Fruit fly (Drosophila melanogaster) whole organism, embryonic: ENCODE results near the gene CG17154.

Source experiments
- Bgb ChIP-seq: fragments of 200-800 bp; sonication (Bioruptor generic); IDR thresholded peaks from 2 replicates; pipeline ENCODE4 v1.3.6; 2022; ENCODE audit warnings: missing biosample characterization, missing genetic modification characterization; ENCODE audit not compliant: partially characterized antibody
- CG10274 ChIP-seq: fragments of 200-800 bp; sonication (Bioruptor generic); optimal IDR thresholded peaks from 3 replicates; lab custom pipeline; 2017; ENCODE audit warnings: missing biosample characterization, mild to moderate bottlenecking, missing genetic modification characterization
- CG10543 ChIP-seq: fragments of 200-800 bp; sonication (Bioruptor generic); optimal IDR thresholded peaks from 3 replicates; lab custom pipeline; 2017; ENCODE audit warnings: missing biosample characterization, mild to moderate bottlenecking, missing genetic modification characterization, moderate library complexity
- CG12071 ChIP-seq: fragments of 200-800 bp; sonication (Bioruptor generic); optimal IDR thresholded peaks from 3 replicates; lab custom pipeline; 2018; ENCODE audit warnings: missing biosample characterization, mild to moderate bottlenecking, missing genetic modification characterization
- CG12104 ChIP-seq: fragments of 200-800 bp; sonication (Bioruptor generic); optimal IDR thresholded peaks from 3 replicates; lab custom pipeline; 2016; ENCODE audit warnings: missing biosample characterization, missing genetic modification characterization
- CG12391 ChIP-seq: fragments of 200-800 bp; sonication (Bioruptor generic); optimal IDR thresholded peaks from 3 replicates; lab custom pipeline; 2018; ENCODE audit warnings: missing biosample characterization, mild to moderate bottlenecking, missing genetic modification characterization, moderate library complexity
- CG13287 ChIP-seq: fragments of 200-800 bp; sonication (Bioruptor generic); IDR thresholded peaks from 2 replicates; pipeline ENCODE4 v1.3.6; 2022; ENCODE audit warnings: missing biosample characterization, missing genetic modification characterization; ENCODE audit not compliant: partially characterized antibody
- CG15269 ChIP-seq: fragments of 200-800 bp; sonication (Bioruptor generic); optimal IDR thresholded peaks from 2 replicates; lab custom pipeline; 2018; ENCODE audit warnings: missing biosample characterization, mild to moderate bottlenecking, missing genetic modification characterization, moderate library complexity
- CG15479 ChIP-seq: fragments of 200-800 bp; sonication (Bioruptor generic); optimal IDR thresholded peaks from 3 replicates; lab custom pipeline; 2019; ENCODE audit warnings: missing biosample characterization, mild to moderate bottlenecking, missing genetic modification characterization, moderate library complexity
- CG15514 ChIP-seq: fragments of 200-800 bp; sonication (Bioruptor generic); optimal IDR thresholded peaks from 3 replicates; lab custom pipeline; 2017; ENCODE audit warnings: missing biosample characterization, missing genetic modification characterization, mild to moderate bottlenecking, moderate library complexity, missing genetic modification reagents
- CG17328 ChIP-seq: fragments of 200-800 bp; sonication (Bioruptor generic); IDR thresholded peaks from 2 replicates; pipeline ENCODE4 v1.3.6; 2022; ENCODE audit warnings: missing biosample characterization, missing genetic modification characterization
- CG18476 ChIP-seq: fragments of 200-800 bp; sonication (Bioruptor generic); optimal IDR thresholded peaks from 2 replicates; lab custom pipeline; 2016; ENCODE audit warnings: missing biosample characterization, mild to moderate bottlenecking, missing genetic modification characterization
- CG30403 ChIP-seq: fragments of 200-800 bp; sonication (Bioruptor generic); optimal IDR thresholded peaks from 3 replicates; lab custom pipeline; 2016; ENCODE audit warnings: missing biosample characterization, missing genetic modification characterization
- CG31224 ChIP-seq: fragments of 200-800 bp; sonication (Bioruptor generic); IDR thresholded peaks from 2 replicates; pipeline ENCODE4 v1.3.6; 2022; ENCODE audit warnings: missing biosample characterization, missing genetic modification characterization
- CG32767 ChIP-seq: fragments of 200-800 bp; sonication (Bioruptor generic); IDR thresholded peaks from 2 replicates; pipeline ENCODE4 v1.3.6; 2022; ENCODE audit warnings: missing biosample characterization, missing genetic modification characterization
- CG34224 ChIP-seq: fragments of 200-800 bp; sonication (Bioruptor generic); IDR thresholded peaks from 3 replicates; pipeline ENCODE4 v1.3.6; 2022; ENCODE audit warnings: missing biosample characterization, missing genetic modification characterization; ENCODE audit not compliant: partially characterized antibody
- CG3838 ChIP-seq: fragments of 200-800 bp; sonication (Bioruptor generic); optimal IDR thresholded peaks from 3 replicates; lab custom pipeline; 2016; ENCODE audit warnings: missing biosample characterization, missing genetic modification characterization
- CG6254 ChIP-seq: fragments of 200-800 bp; sonication (Bioruptor generic); optimal IDR thresholded peaks from 3 replicates; lab custom pipeline; 2017; ENCODE audit warnings: mild to moderate bottlenecking, missing biosample characterization, missing genetic modification reagents, missing genetic modification characterization
- CG7357 ChIP-seq: fragments of 200-800 bp; sonication (Bioruptor generic); IDR thresholded peaks from 3 replicates; pipeline ENCODE4 v1.3.6; 2022; ENCODE audit warnings: missing biosample characterization, missing genetic modification characterization
- CG8089 ChIP-seq: fragments of 200-800 bp; sonication (Bioruptor generic); optimal IDR thresholded peaks from 3 replicates; lab custom pipeline; 2016; ENCODE audit warnings: missing biosample characterization, missing genetic modification characterization
- CG9817 ChIP-seq: fragments of 200-800 bp; sonication (Bioruptor generic); optimal IDR thresholded peaks from 2 replicates; lab custom pipeline; 2018; ENCODE audit warnings: missing biosample characterization, mild to moderate bottlenecking, missing genetic modification characterization, moderate library complexity
- Camta ChIP-seq: fragments of 200-800 bp; sonication (Bioruptor generic); optimal IDR thresholded peaks from 2 replicates; lab custom pipeline; 2016; ENCODE audit warnings: missing biosample characterization, missing genetic modification characterization
- D ChIP-seq, 2 experiments: fragments of 200-800 bp in 1 of 2; fragments of >200 bp in 1 of 2; sonication (Bioruptor generic) in 1 of 2; optimal IDR thresholded peaks; 2 replicates in 1 of 2; 3 replicates in 1 of 2; lab custom pipeline; 2017; ENCODE audit warnings: mild to moderate bottlenecking in 1 of 2, missing biosample characterization in 1 of 2, missing genetic modification characterization in 1 of 2, missing genetic modification reagents in 1 of 2
- Dll ChIP-seq: fragments of 200-800 bp; sonication (Bioruptor generic); IDR thresholded peaks from 4 replicates; pipeline ENCODE4 v1.3.6; 2022; ENCODE audit warnings: missing biosample characterization, missing genetic modification characterization; ENCODE audit not compliant: partially characterized antibody
- E2f1 ChIP-seq: fragments of 200-800 bp; sonication (Bioruptor generic); IDR thresholded peaks from 2 replicates; pipeline ENCODE4 v1.3.6; 2022; ENCODE audit warnings: missing biosample characterization, missing genetic modification characterization
- HLH3B ChIP-seq: fragments of 200-800 bp; sonication (Bioruptor generic); IDR thresholded peaks from 2 replicates; pipeline ENCODE4 v1.3.6; 2022; ENCODE audit warnings: missing biosample characterization, missing genetic modification characterization
- Hr3 ChIP-seq: fragments of 200-800 bp; sonication (Bioruptor generic); optimal IDR thresholded peaks from 3 replicates; lab custom pipeline; 2016; ENCODE audit warnings: missing biosample characterization, missing genetic modification characterization
- Hr39 ChIP-seq: fragments of >200 bp; optimal IDR thresholded peaks from 2 replicates; lab custom pipeline; 2017
- Jarid2 ChIP-seq: fragments of 200-800 bp; sonication (Bioruptor generic); optimal IDR thresholded peaks from 3 replicates; lab custom pipeline; 2017; ENCODE audit warnings: mild to moderate bottlenecking, missing biosample characterization, missing genetic modification reagents, missing genetic modification characterization
- Med ChIP-seq: fragments of 200-800 bp; sonication (Bioruptor generic); peaks from one replicate; lab custom pipeline; 2016; ENCODE audit warnings: missing biosample characterization, missing genetic modification characterization, mild to moderate bottlenecking, inconsistent platforms, moderate library complexity
- Opbp ChIP-seq: fragments of 200-800 bp; sonication (Bioruptor generic); IDR thresholded peaks from 3 replicates; pipeline ENCODE4 v1.3.6; 2022; ENCODE audit warnings: missing biosample characterization, missing genetic modification characterization; ENCODE audit not compliant: partially characterized antibody
- Rfx ChIP-seq: fragments of 200-800 bp; sonication (Bioruptor generic); IDR thresholded peaks from 2 replicates; pipeline ENCODE4 v1.3.6; 2022; ENCODE audit warnings: missing biosample characterization, missing genetic modification characterization
- Rx ChIP-seq: fragments of 200-800 bp; sonication (Bioruptor generic); IDR thresholded peaks from 2 replicates; pipeline ENCODE4 v1.3.6; 2022; ENCODE audit warnings: missing biosample characterization, missing genetic modification characterization
- Side ChIP-seq: fragments of 200-800 bp; sonication (Bioruptor generic); optimal IDR thresholded peaks from 2 replicates; lab custom pipeline; 2016; ENCODE audit warnings: missing biosample characterization, missing genetic modification characterization
- Usf ChIP-seq: fragments of 200-800 bp; sonication (Bioruptor generic); optimal IDR thresholded peaks from 2 replicates; lab custom pipeline; 2017; ENCODE audit warnings: missing genotype, missing biosample characterization, missing genetic modification characterization
- aop ChIP-seq: fragments of 200-800 bp; sonication (Bioruptor generic); IDR thresholded peaks from 2 replicates; pipeline ENCODE4 v1.3.6; 2022; ENCODE audit warnings: missing biosample characterization, missing genetic modification characterization
- bcd ChIP-seq: fragments of 200-800 bp; sonication (Bioruptor generic); optimal IDR thresholded peaks from 2 replicates; lab custom pipeline; 2017; ENCODE audit warnings: missing biosample characterization, mild to moderate bottlenecking, missing genetic modification characterization
- crc ChIP-seq: fragments of 200-800 bp; sonication (Bioruptor generic); optimal IDR thresholded peaks from 2 replicates; lab custom pipeline; 2016; ENCODE audit warnings: missing biosample characterization, missing genetic modification characterization
- cwo ChIP-seq: fragments of 200-800 bp; sonication (Bioruptor generic); optimal IDR thresholded peaks from 3 replicates; lab custom pipeline; 2017; ENCODE audit warnings: missing biosample characterization, missing genetic modification characterization, mild to moderate bottlenecking, moderate library complexity, missing genetic modification reagents
- danr ChIP-seq: fragments of 200-800 bp; sonication (Bioruptor generic); IDR thresholded peaks from 2 replicates; pipeline ENCODE4 v1.3.6; 2022; ENCODE audit warnings: missing biosample characterization, missing genetic modification characterization
- emc ChIP-seq: fragments of 200-800 bp; sonication (Bioruptor generic); optimal IDR thresholded peaks from 2 replicates; lab custom pipeline; 2016; ENCODE audit warnings: missing biosample characterization, missing genetic modification characterization
- ewg ChIP-seq: fragments of 200-800 bp; sonication (Bioruptor generic); optimal IDR thresholded peaks from 3 replicates; lab custom pipeline; 2017; ENCODE audit warnings: mild to moderate bottlenecking, missing biosample characterization, missing genetic modification reagents, missing genetic modification characterization
- mld ChIP-seq: fragments of 200-800 bp; sonication (Bioruptor generic); IDR thresholded peaks from 3 replicates; pipeline ENCODE4 v1.3.6; 2022; ENCODE audit warnings: missing biosample characterization, missing genetic modification characterization; ENCODE audit not compliant: partially characterized antibody
- nmo ChIP-seq: fragments of 200-800 bp; sonication (Bioruptor generic); optimal IDR thresholded peaks from 2 replicates; lab custom pipeline; 2018; ENCODE audit warnings: missing biosample characterization, mild to moderate bottlenecking, missing genetic modification characterization, moderate library complexity
- nom ChIP-seq: fragments of 200-800 bp; sonication (Bioruptor generic); optimal IDR thresholded peaks from 2 replicates; lab custom pipeline; 2017; ENCODE audit warnings: missing biosample characterization, missing genetic modification characterization, mild to moderate bottlenecking, moderate library complexity, missing genetic modification reagents
- otp ChIP-seq: fragments of 200-800 bp; sonication (Bioruptor generic); IDR thresholded peaks from 3 replicates; pipeline ENCODE4, ENCODE4 v1.3.6; 2022; ENCODE audit warnings: missing biosample characterization, missing genetic modification characterization
- repo ChIP-seq: fragments of 200-800 bp; sonication (Bioruptor generic); optimal IDR thresholded peaks from 2 replicates; lab custom pipeline; 2016; ENCODE audit warnings: missing biosample characterization, missing genetic modification characterization
- toy ChIP-seq: fragments of 200-800 bp; sonication (Bioruptor generic); IDR thresholded peaks from 2 replicates; pipeline ENCODE4 v1.3.6; 2022; ENCODE audit warnings: missing biosample characterization, missing genetic modification characterization
- twi ChIP-seq: fragments of 200-800 bp; optimal IDR thresholded peaks from 2 replicates; lab custom pipeline; 2019; ENCODE audit warnings: missing biosample characterization, mild to moderate bottlenecking, missing genetic modification characterization, moderate library complexity
- zfh1 ChIP-seq: fragments of 200-800 bp; sonication (Bioruptor generic); IDR thresholded peaks from 3 replicates; pipeline ENCODE4 v1.3.6; 2022; ENCODE audit warnings: missing biosample characterization, missing genetic modification characterization

The CG17154 gene

dm6 chr3L:12083861-12084260, 4.6 kb upstream of the CG17154 start (continued):
- TF ChIP-seq Bgb (GFP tag; lab: Robert Waterston, UW) (no peak), otp (GFP tag; lab: Robert Waterston, UW) (peak; percentile 68; the same call in 2 of the 3 replicates), CG10543 (GFP tag; lab: Kevin White, UChicago) (peak; percentile 32), ewg (GFP tag; lab: Kevin White, UChicago) (peak; percentile 9), CG17328 (GFP tag; lab: Robert Waterston, UW) (no peak; the same call in 1 of the 2 replicates), CG10274 (GFP tag; lab: Kevin White, UChicago) (no peak), CG15479 (GFP tag; lab: Kevin White, UChicago) (no peak), CG30403 (GFP tag; lab: Kevin White, UChicago) (no peak), danr (GFP tag; lab: Robert Waterston, UW) (no peak), Camta (GFP tag; lab: Kevin White, UChicago) (no peak), CG15269 (tag; lab: Kevin White, UChicago) (peak; percentile 15), CG12071 (GFP tag; lab: Kevin White, UChicago) (peak; percentile 66), Opbp (GFP tag; lab: Robert Waterston, UW) (no peak), CG9817 (tag; lab: Kevin White, UChicago) (no peak), Med (GFP tag; lab: Kevin White, UChicago) (peak; percentile 36), CG3838 (GFP tag; lab: Kevin White, UChicago) (no peak), CG31224 (GFP tag; lab: Robert Waterston, UW) (no peak), D (optimal IDR thresholded peaks at IDR 0.05; lab: Kevin White, UChicago) (no peak), D (GFP tag; optimal IDR thresholded peaks at IDR 0.05; lab: Kevin White, UChicago) (peak; percentile 65), CG12104 (GFP tag; lab: Kevin White, UChicago) (peak; percentile 39), Rx (no peak), E2f1 (GFP tag; lab: Robert Waterston, UW) (no peak), mld (GFP tag; lab: Robert Waterston, UW) (no peak), CG32767 (peak; percentile 26; the same call in 1 of the 2 replicates), CG13287 (GFP tag; lab: Robert Waterston, UW) (no peak), Usf (no peak), HLH3B (GFP tag; lab: Robert Waterston, UW) (peak; percentile 31; the same call in 1 of the 2 replicates), Hr3 (GFP tag; lab: Kevin White, UChicago) (no peak), CG18476 (no peak), aop (GFP tag; lab: Robert Waterston, UW) (no peak), Dll (GFP tag; lab: Robert Waterston, UW) (no peak), crc (GFP tag; lab: Kevin White, UChicago) (no peak), twi (tag; lab: Kevin White, UChicago) (no peak), Rfx (GFP tag; lab: Robert Waterston, UW) (no peak), nom (GFP tag; lab: Kevin White, UChicago) (no peak), CG7357 (GFP tag; lab: Robert Waterston, UW) (no peak), CG34224 (no peak), nmo (GFP tag; lab: Kevin White, UChicago) (peak; percentile 44), cwo (GFP tag; lab: Kevin White, UChicago) (peak; percentile 13), repo (no peak), toy (GFP tag; lab: Robert Waterston, UW) (no peak), Hr39 (lab: Kevin White, UChicago) (no peak), zfh1 (GFP tag; lab: Robert Waterston, UW) (0 out of 3 replicates have a peak, but pooled peaks have one; percentile 23), Jarid2 (GFP tag; lab: Kevin White, UChicago) (peak; percentile 7), CG6254 (GFP tag; lab: Kevin White, UChicago) (peak; percentile 76), CG8089 (GFP tag; lab: Kevin White, UChicago) (no peak), emc (GFP tag; lab: Kevin White, UChicago) (no peak), Side (GFP tag; lab: Kevin White, UChicago) (no peak), CG12391 (tag; lab: Kevin White, UChicago) (peak; percentile 67), bcd (GFP tag; lab: Kevin White, UChicago) (peak; percentile 20), CG15514 (GFP tag; lab: Kevin White, UChicago) (peak; percentile 31)
